Worm (Caenorhabditis elegans) whole organism, late embryonic: ENCODE results near the gene C06A8.8.

ENCODE experiments used
- C08G9.2 ChIP-seq: sonication (generic microtip); optimal IDR thresholded peaks from 2 replicates; lab custom pipeline; 2016; ENCODE audit warnings: mild to moderate bottlenecking, missing genetic modification characterization, moderate library complexity, missing compliant biosample characterization
- F13H6.1 ChIP-seq: sonication (generic microtip); optimal IDR thresholded peaks from 2 replicates; lab custom pipeline; 2016; ENCODE audit warnings: missing genetic modification characterization, missing compliant biosample characterization
- K02D7.2 ChIP-seq: sonication (generic microtip); optimal IDR thresholded peaks from 2 replicates; lab custom pipeline; 2017; ENCODE audit warnings: mild to moderate bottlenecking, missing genetic modification characterization, missing compliant biosample characterization
- ceh-19 ChIP-seq: fragments of 200-800 bp; sonication (Bioruptor generic); optimal IDR thresholded peaks from 2 replicates; lab custom pipeline; 2018; ENCODE audit warnings: mild to moderate bottlenecking, missing genetic modification characterization, missing compliant biosample characterization
- ceh-2 ChIP-seq: sonication (generic microtip); optimal IDR thresholded peaks from 2 replicates; lab custom pipeline; 2016; ENCODE audit warnings: missing genotype, missing genetic modification characterization, missing compliant biosample characterization
- ceh-31 ChIP-seq: sonication (generic microtip); optimal IDR thresholded peaks from 2 replicates; lab custom pipeline; 2016; ENCODE audit warnings: missing genetic modification characterization, missing compliant biosample characterization
- ceh-34 ChIP-seq: sonication (generic microtip); optimal IDR thresholded peaks from 2 replicates; lab custom pipeline; 2016; ENCODE audit warnings: mild to moderate bottlenecking, missing genetic modification characterization, missing compliant biosample characterization
- ceh-45 ChIP-seq: fragments of 200-800 bp; sonication (Bioruptor generic); IDR thresholded peaks from 2 replicates; pipeline ENCODE4 v1.3.6; 2022; ENCODE audit warnings: missing genetic modification reagents, missing genetic modification characterization, missing compliant biosample characterization
- ceh-48 ChIP-seq: sonication (generic microtip); optimal IDR thresholded peaks from 2 replicates; lab custom pipeline; 2016; ENCODE audit warnings: missing genetic modification characterization, inconsistent platforms, missing compliant biosample characterization
- ceh-6 ChIP-seq: fragments of 200-800 bp; sonication (Bioruptor generic); optimal IDR thresholded peaks from 2 replicates; lab custom pipeline; 2018; ENCODE audit warnings: mild to moderate bottlenecking, missing genetic modification characterization, missing compliant biosample characterization
- dve-1 ChIP-seq: sonication (generic microtip); optimal IDR thresholded peaks from 2 replicates; lab custom pipeline; 2017; ENCODE audit warnings: antibody characterized with exemption, mild to moderate bottlenecking, missing genetic modification characterization, missing compliant biosample characterization
- fkh-6 ChIP-seq: sonication (generic microtip); optimal IDR thresholded peaks from 2 replicates; lab custom pipeline; 2016; ENCODE audit warnings: missing genetic modification characterization, missing compliant biosample characterization
- hlh-30 ChIP-seq: sonication (generic microtip); optimal IDR thresholded peaks from 2 replicates; lab custom pipeline; 2017; ENCODE audit warnings: antibody characterized with exemption, missing genetic modification characterization, missing compliant biosample characterization; ENCODE audit not compliant: insufficient read depth
- hlh-6 ChIP-seq: sonication (generic microtip); optimal IDR thresholded peaks from 2 replicates; lab custom pipeline; 2016; ENCODE audit warnings: missing genotype, missing genetic modification characterization, missing compliant biosample characterization
- lin-11 ChIP-seq: fragments of 200-800 bp; sonication (Bioruptor generic); optimal IDR thresholded peaks from 2 replicates; lab custom pipeline; 2018; ENCODE audit warnings: mild to moderate bottlenecking, missing genetic modification characterization, missing compliant biosample characterization
- madf-2 ChIP-seq: sonication (generic microtip); optimal IDR thresholded peaks from 2 replicates; lab custom pipeline; 2017; ENCODE audit warnings: missing genetic modification characterization, missing compliant biosample characterization
- nfya-1 ChIP-seq: sonication (generic microtip); optimal IDR thresholded peaks from 2 replicates; lab custom pipeline; 2017; ENCODE audit warnings: missing genetic modification characterization, mild to moderate bottlenecking, missing compliant biosample characterization, antibody characterized with exemption, moderate library complexity
- nhr-232 ChIP-seq: sonication (generic microtip); optimal IDR thresholded peaks from 2 replicates; lab custom pipeline; 2016; ENCODE audit warnings: missing genetic modification characterization, missing compliant biosample characterization
- odd-2 ChIP-seq: sonication (generic microtip); optimal IDR thresholded peaks from 2 replicates; lab custom pipeline; 2017; ENCODE audit warnings: antibody characterized with exemption, mild to moderate bottlenecking, missing genetic modification characterization, missing compliant biosample characterization
- pag-3 ChIP-seq: sonication (generic microtip); optimal IDR thresholded peaks from 2 replicates; lab custom pipeline; 2016; ENCODE audit warnings: missing compliant biosample characterization, missing genetic modification characterization, borderline replicate concordance
- pax-1 ChIP-seq: fragments of 150-350 bp; optimal IDR thresholded peaks from 2 replicates; lab custom pipeline; 2014; ENCODE audit warnings: missing biosample characterization, missing genetic modification characterization
- pha-2 ChIP-seq: sonication (generic microtip); optimal IDR thresholded peaks from 2 replicates; lab custom pipeline; 2017; ENCODE audit warnings: mild to moderate bottlenecking, missing genetic modification characterization, missing compliant biosample characterization
- pha-4 ChIP-seq: fragments of 150-350 bp; optimal IDR thresholded peaks from 2 replicates; lab custom pipeline; 2018; ENCODE audit warnings: missing biosample characterization, missing genetic modification reagents, missing genetic modification characterization
- pqm-1 ChIP-seq: sonication (generic microtip); optimal IDR thresholded peaks from 2 replicates; lab custom pipeline; 2016; ENCODE audit warnings: missing genetic modification characterization, missing compliant biosample characterization
- pros-1 ChIP-seq: fragments of 150-350 bp; optimal IDR thresholded peaks from 2 replicates; lab custom pipeline; 2014; ENCODE audit warnings: missing biosample characterization, missing genetic modification reagents, missing genetic modification characterization
- rnt-1 ChIP-seq: sonication (generic microtip); optimal IDR thresholded peaks from 2 replicates; lab custom pipeline; 2016; ENCODE audit warnings: missing genetic modification characterization, missing compliant biosample characterization
- sdc-2 ChIP-seq: sonication (generic microtip); optimal IDR thresholded peaks from 2 replicates; lab custom pipeline; 2016; ENCODE audit warnings: missing genotype, missing genetic modification characterization, missing compliant biosample characterization
- sox-2 ChIP-seq: fragments of 200-800 bp; sonication (Bioruptor generic); IDR thresholded peaks from 2 replicates; pipeline ENCODE4 v1.3.6; 2022; ENCODE audit warnings: missing genetic modification reagents, missing genetic modification characterization, missing compliant biosample characterization
- tbx-2 ChIP-seq: sonication (generic microtip); optimal IDR thresholded peaks from 2 replicates; lab custom pipeline; 2016; ENCODE audit warnings: missing genetic modification characterization, missing compliant biosample characterization
- unc-3 ChIP-seq, 2 experiments: fragments of 200-800 bp in 1 of 2; sonication (Bioruptor generic) in 1 of 2; sonication (generic microtip) in 1 of 2; conservative IDR thresholded peaks in 1 of 2; optimal IDR thresholded peaks in 1 of 2; 2 replicates each; pipeline versions ENCODE4 v1.3.6 to Lab custom; 2016 to 2022; ENCODE audit warnings: missing compliant biosample characterization in 2 of 2, missing genetic modification characterization in 2 of 2, missing genetic modification reagents in 1 of 2
- unc-42 ChIP-seq: sonication (generic microtip); optimal IDR thresholded peaks from 2 replicates; lab custom pipeline; 2016; ENCODE audit warnings: missing genotype, missing genetic modification characterization, missing compliant biosample characterization
- unc-55 ChIP-seq: sonication (generic microtip); optimal IDR thresholded peaks from 2 replicates; lab custom pipeline; 2017; ENCODE audit warnings: missing biosample characterization, missing genetic modification reagents, missing genetic modification characterization
- unc-86 ChIP-seq: sonication (generic microtip); optimal IDR thresholded peaks from 2 replicates; lab custom pipeline; 2016; ENCODE audit warnings: missing genetic modification characterization, missing compliant biosample characterization
- zip-5 ChIP-seq: sonication (generic microtip); optimal IDR thresholded peaks from 2 replicates; lab custom pipeline; 2016; ENCODE audit warnings: missing genetic modification characterization, missing compliant biosample characterization

The C06A8.8 gene

ce11 chrII:7795299-7795698, 23.5 kb upstream of the C06A8.8 start:
- TF ChIP-seq C08G9.2 (tag; lab: Kevin White, UChicago) (no peak), hlh-6 (no peak), unc-42 (tag; lab: Kevin White, UChicago) (peak; percentile 82)

- no peak for TF ChIP-seq K02D7.2 (tag; lab: Kevin White, UChicago)
- no peak for TF ChIP-seq pha-4 (tag; lab: Kevin White, UChicago)
- no peak for TF ChIP-seq pqm-1 (tag; lab: Kevin White, UChicago)
- no peak for TF ChIP-seq dve-1
- TF ChIP-seq ceh-34 (tag; lab: Kevin White, UChicago) = no peak
- no peak for TF ChIP-seq ceh-19 (GFP tag; lab: Kevin White, UChicago)
- no peak for TF ChIP-seq F13H6.1 (tag; lab: Kevin White, UChicago)
- no peak for TF ChIP-seq hlh-6
- TF ChIP-seq pha-2 = no peak
- TF ChIP-seq odd-2 (tag; lab: Kevin White, UChicago) = no peak
- no peak for TF ChIP-seq unc-3 (GFP tag; conservative IDR thresholded peaks at IDR 0.05; lab: Robert Waterston, UW)
- no peak for TF ChIP-seq unc-3 (tag; optimal IDR thresholded peaks at IDR 0.05; lab: Kevin White, UChicago)
- TF ChIP-seq hlh-30 (tag; lab: Kevin White, UChicago) = no peak
- TF ChIP-seq pros-1 (tag; lab: Kevin White, UChicago) = no peak
- TF ChIP-seq tbx-2 (tag; lab: Kevin White, UChicago) = no peak
- TF ChIP-seq madf-2 = no peak
- TF ChIP-seq unc-86 = no peak
- no peak for TF ChIP-seq pax-1
- TF ChIP-seq ceh-31 (tag; lab: Kevin White, UChicago) = no peak
- no peak for TF ChIP-seq ceh-2
- no peak for TF ChIP-seq C08G9.2 (tag; lab: Kevin White, UChicago)
Measured at ce11 chrII:7794222-7794621, 22.4 kb upstream of the C06A8.8 start, which contains the start of gene glr-4. Gene glr-4, minus strand, starts transcription at chrII:7794322.

ce11 chrII:7792514-7792913, 20.7 kb upstream of the C06A8.8 start:
- no peak for TF ChIP-seq ceh-6 (GFP tag; lab: Kevin White, UChicago)
- no peak for TF ChIP-seq odd-2 (tag; lab: Kevin White, UChicago)
- TF ChIP-seq nhr-232 (tag; lab: Kevin White, UChicago) = no peak
- TF ChIP-seq sox-2 = no peak
- no peak for TF ChIP-seq ceh-48 (tag; lab: Kevin White, UChicago)
- TF ChIP-seq lin-11 (tag; lab: Kevin White, UChicago) = no peak
- no peak for TF ChIP-seq ceh-31 (tag; lab: Kevin White, UChicago)
- no peak for TF ChIP-seq rnt-1 (tag; lab: Kevin White, UChicago)

ce11 chrII:7791408-7792050, 19.7 kb upstream of the C06A8.8 start:
- no peak for TF ChIP-seq sdc-2
- TF ChIP-seq madf-2 = no peak
- no peak for TF ChIP-seq rnt-1 (tag; lab: Kevin White, UChicago)
- no peak for TF ChIP-seq unc-55 (GFP tag; lab: Kevin White, UChicago)
- TF ChIP-seq tbx-2 (tag; lab: Kevin White, UChicago) = no peak
- TF ChIP-seq ceh-45 (GFP tag; lab: Robert Waterston, UW) = no peak
- no peak for TF ChIP-seq pros-1 (tag; lab: Kevin White, UChicago)
- TF ChIP-seq nfya-1 (tag; lab: Kevin White, UChicago) = no peak
- no peak for TF ChIP-seq hlh-6
- TF ChIP-seq pag-3 = no peak
- no peak for TF ChIP-seq fkh-6 (tag; lab: Kevin White, UChicago)
- no peak for TF ChIP-seq odd-2 (tag; lab: Kevin White, UChicago)
- no peak for TF ChIP-seq zip-5 (tag; lab: Kevin White, UChicago)
